Fruit fly (Drosophila melanogaster): ENCODE measurements around the gene OXA1L.

OXA1L gene

DNA sequence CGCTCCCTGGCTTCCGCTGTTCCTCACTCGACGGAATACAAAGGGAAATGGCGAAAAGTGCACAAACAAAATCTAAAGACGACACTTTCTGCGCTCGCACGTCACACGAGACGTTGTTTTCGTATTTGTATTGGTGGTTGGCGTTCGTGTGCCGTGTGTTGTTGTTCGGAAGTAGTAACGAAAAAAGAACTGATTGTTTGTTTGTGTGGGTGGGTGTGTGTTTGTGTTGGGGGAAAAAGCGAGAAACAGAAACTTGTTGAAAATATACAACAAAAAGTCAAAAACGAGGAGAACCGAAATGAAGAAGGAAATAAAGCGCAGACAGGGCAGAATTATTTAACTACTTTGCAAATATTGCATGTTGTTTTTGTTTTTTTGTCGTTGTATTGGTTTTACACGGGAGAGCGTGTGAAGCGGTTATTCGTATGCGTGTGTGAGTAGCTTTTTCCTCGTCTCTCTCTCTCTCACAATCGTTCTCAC lies 12.0 kb upstream of the OXA1L start (continued):
- TF ChIP-seq da (GFP tag; optimal IDR thresholded peaks at IDR 0.05) (peak; percentile 18), CG10543 (GFP tag; optimal IDR thresholded peaks at IDR 0.05) (peak; percentile 20), cg (GFP tag; optimal IDR thresholded peaks at IDR 0.05) (peak; percentile 93), exex (tag; optimal IDR thresholded peaks at IDR 0.05) (peak; percentile 27), Lpt (GFP tag; optimal IDR thresholded peaks at IDR 0.05) (no peak), slbo (GFP tag; IDR thresholded peaks at IDR 0.05) (no peak), CG4360 (GFP tag; IDR thresholded peaks at IDR 0.05) (peak; percentile 57), otp (GFP tag; IDR thresholded peaks at IDR 0.05) (no peak), CG3281 (GFP tag; optimal IDR thresholded peaks at IDR 0.05) (no peak), CG7928 (GFP tag; optimal IDR thresholded peaks at IDR 0.05) (no peak), CG11456 (GFP tag; IDR thresholded peaks at IDR 0.05) (0 out of 3 replicates have a peak, but pooled peaks have one; percentile 9), eve (GFP tag; optimal IDR thresholded peaks at IDR 0.05) (peak in 1 of 2 experiments; percentile 85)

DNA sequence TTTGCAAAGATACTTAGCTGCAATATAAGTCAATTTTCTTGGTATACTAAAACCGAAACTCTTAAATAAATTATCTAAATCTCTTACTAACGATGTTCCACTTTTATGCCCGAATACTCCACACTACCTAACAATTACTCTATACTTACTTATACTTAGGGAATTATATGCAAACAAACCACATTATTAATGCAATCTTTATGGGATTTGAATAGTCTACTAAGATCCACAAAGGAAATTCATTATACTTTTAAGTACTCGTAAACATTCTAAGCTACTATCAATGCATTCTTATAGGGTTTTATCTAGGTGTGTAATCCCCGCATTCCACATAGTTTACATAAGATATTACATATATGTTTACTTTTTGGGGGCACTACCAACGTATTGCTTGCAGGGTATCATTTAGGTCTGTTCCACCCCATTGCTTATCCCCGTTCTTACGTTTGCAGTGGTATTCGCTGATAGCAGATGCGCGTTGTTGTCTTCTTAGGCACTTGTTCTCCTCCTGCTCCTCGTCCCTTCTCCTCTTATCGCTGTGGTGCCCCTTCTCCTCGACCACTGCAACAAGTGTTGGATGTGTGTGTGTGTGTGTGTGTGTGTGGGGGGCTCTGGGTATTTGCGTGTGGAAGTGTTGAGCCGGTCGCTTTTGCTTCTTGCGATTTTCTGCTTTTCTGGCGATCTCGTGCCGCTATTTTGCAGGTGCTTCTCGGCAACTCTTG lies 11.4 kb upstream of the OXA1L start:
- TF ChIP-seq Chrac-16 (GFP tag; optimal IDR thresholded peaks at IDR 0.05), result no peak
- TF ChIP-seq al (GFP tag; IDR thresholded peaks at IDR 0.05), result no peak
- TF ChIP-seq Lim3 (GFP tag; IDR thresholded peaks at IDR 0.05), result no peak
- TF ChIP-seq peb (GFP tag; IDR thresholded peaks at IDR 0.05), result no peak
- TF ChIP-seq Dll (GFP tag; IDR thresholded peaks at IDR 0.05; ENCODE audit: partially characterized antibody), result no peak
- TF ChIP-seq CG12744 (GFP tag; optimal IDR thresholded peaks at IDR 0.05), result no peak
- TF ChIP-seq esg (GFP tag; conservative IDR thresholded peaks at IDR 0.05), result no peak
- TF ChIP-seq CG9609 (GFP tag; optimal IDR thresholded peaks at IDR 0.05), result no peak
- no peak; the same call in 2 of the 3 replicates for TF ChIP-seq otp (GFP tag; IDR thresholded peaks at IDR 0.05)
- TF ChIP-seq CG6765 (GFP tag; optimal IDR thresholded peaks at IDR 0.05), result no peak
- TF ChIP-seq bowl (GFP tag; IDR thresholded peaks at IDR 0.05), result no peak
- TF ChIP-seq sens (GFP tag), result peak; percentile 81
- no peak for TF ChIP-seq CG17186 (GFP tag; optimal IDR thresholded peaks at IDR 0.05)
- no peak for TF ChIP-seq NFAT (GFP tag; IDR thresholded peaks at IDR 0.05)
- peak; percentile 7 for TF ChIP-seq Jarid2 (GFP tag; optimal IDR thresholded peaks at IDR 0.05)
- no peak for TF ChIP-seq nom (GFP tag; optimal IDR thresholded peaks at IDR 0.05)
- no peak for TF ChIP-seq Dad (GFP tag; optimal IDR thresholded peaks at IDR 0.05)
- peak; percentile 92 for TF ChIP-seq crol (GFP tag; IDR thresholded peaks at IDR 0.05)
- no peak for TF ChIP-seq Atf3 (GFP tag; optimal IDR thresholded peaks at IDR 0.05)
- TF ChIP-seq CG31224 (GFP tag; IDR thresholded peaks at IDR 0.05), result no peak
- TF ChIP-seq wek (GFP tag; optimal IDR thresholded peaks at IDR 0.05), result peak; percentile 24
- no peak for TF ChIP-seq zfh1 (GFP tag; IDR thresholded peaks at IDR 0.05)
- TF ChIP-seq B-H2 (GFP tag; optimal IDR thresholded peaks at IDR 0.05), result no peak
- no peak for TF ChIP-seq CG15601 (tag; optimal IDR thresholded peaks at IDR 0.05)
- no peak for TF ChIP-seq nerfin-1 (tag; optimal IDR thresholded peaks at IDR 0.05)
- TF ChIP-seq CrebB (tag; optimal IDR thresholded peaks at IDR 0.05), result no peak
- peak; percentile 7 for TF ChIP-seq CG10209 (GFP tag; optimal IDR thresholded peaks at IDR 0.05)
- no peak for TF ChIP-seq slou (GFP tag; optimal IDR thresholded peaks at IDR 0.05)
- no peak for TF ChIP-seq Eip74EF (GFP tag; optimal IDR thresholded peaks at IDR 0.05)
- TF ChIP-seq Bdp1 (GFP tag; optimal IDR thresholded peaks at IDR 0.05), result no peak
- no peak for TF ChIP-seq Myb (GFP tag; optimal IDR thresholded peaks at IDR 0.05)
- no peak for TF ChIP-seq Asciz (GFP tag; optimal IDR thresholded peaks at IDR 0.05)
- TF ChIP-seq Hr78 (GFP tag; optimal IDR thresholded peaks at IDR 0.05), result no peak
- TF ChIP-seq Drgx (GFP tag; IDR thresholded peaks at IDR 0.05), result peak; percentile 30
- peak; percentile 4 for TF ChIP-seq CG17359 (tag; optimal IDR thresholded peaks at IDR 0.05)
- TF ChIP-seq CG2678 (tag; optimal IDR thresholded peaks at IDR 0.05), result peak; percentile 22
- TF ChIP-seq salm (tag; optimal IDR thresholded peaks at IDR 0.05), result no peak
- TF ChIP-seq gce (GFP tag; IDR thresholded peaks at IDR 0.05), result 0 out of 3 replicates have a peak, but pooled peaks have one; percentile 15
